Worm (Caenorhabditis elegans): ENCODE measurements around the gene clc-32.

- TF ChIP-seq unc-62 (GFP tag; optimal IDR thresholded peaks at IDR 0.05) (no peak), lsy-2 (tag; optimal IDR thresholded peaks at IDR 0.05) (no peak), blmp-1 (tag; optimal IDR thresholded peaks at IDR 0.05) (no peak), unc-39 (tag; optimal IDR thresholded peaks at IDR 0.05) (no peak), ceh-43 (GFP tag; optimal IDR thresholded peaks at IDR 0.05) (no peak), nhr-28 (tag; optimal IDR thresholded peaks at IDR 0.05) (no peak)
Measured at ce11 chrV:16182110-16182509, 41.1 kb upstream of the clc-32 start, which contains the start of gene srz-13.

All from whole organism, mixed stage, embryonic.